Worm (Caenorhabditis elegans) whole organism, late embryonic: ENCODE data around the gene ZC239.4.

Experiments used
- ahr-1 ChIP-seq: sonication (generic microtip); optimal IDR thresholded peaks from 2 replicates; lab custom pipeline; 2016; ENCODE audit warnings: missing genetic modification characterization, missing compliant biosample characterization
- ceh-2 ChIP-seq: sonication (generic microtip); optimal IDR thresholded peaks from 2 replicates; lab custom pipeline; 2016; ENCODE audit warnings: missing genotype, missing genetic modification characterization, missing compliant biosample characterization
- nhr-11 ChIP-seq: fragments of 150-350 bp; optimal IDR thresholded peaks from 2 replicates; lab custom pipeline; 2014; ENCODE audit warnings: missing biosample characterization, missing genetic modification characterization
- pha-4 ChIP-seq: fragments of 150-350 bp; optimal IDR thresholded peaks from 2 replicates; lab custom pipeline; 2018; ENCODE audit warnings: missing biosample characterization, missing genetic modification reagents, missing genetic modification characterization
- pros-1 ChIP-seq: fragments of 150-350 bp; optimal IDR thresholded peaks from 2 replicates; lab custom pipeline; 2014; ENCODE audit warnings: missing biosample characterization, missing genetic modification reagents, missing genetic modification characterization

- no peak for TF ChIP-seq pros-1 (tag; lab: Kevin White, UChicago)
- no peak for TF ChIP-seq ceh-2 (tag; lab: Kevin White, UChicago)
- TF ChIP-seq pha-4 (tag; lab: Kevin White, UChicago), result no peak
- TF ChIP-seq nhr-11 (tag; lab: Kevin White, UChicago), result no peak
- TF ChIP-seq ahr-1 (tag; lab: Kevin White, UChicago), result no peak
These were observed 16.4 kb downstream of the ZC239.4 start, which contains the start of gene srh-297 for ce11 chrII:3230422-3230821.
